Fruit fly (Drosophila melanogaster) whole organism, wandering third instar larva: Measurements from ENCODE around the gene CG4291.

Experiments
- Abd-B ChIP-seq: fragments of >200 bp; optimal IDR thresholded peaks from 2 replicates; lab custom pipeline; 2017; ENCODE audit warnings: missing biosample characterization, missing genetic modification characterization
- CG9705 ChIP-seq: fragments of 200-800 bp; sonication (Bioruptor generic); optimal IDR thresholded peaks from 2 replicates; lab custom pipeline; 2018; ENCODE audit warnings: missing biosample characterization, mild to moderate bottlenecking, missing genetic modification characterization
- CrebA ChIP-seq: fragments of 200-800 bp; sonication (Bioruptor generic); optimal IDR thresholded peaks from 2 replicates; lab custom pipeline; 2016; ENCODE audit warnings: missing biosample characterization, mild to moderate bottlenecking, missing genetic modification characterization, borderline replicate concordance
- Dif ChIP-seq: fragments of 200-275, 200-300 bp; sonication (Bioruptor generic); optimal IDR thresholded peaks from 2 replicates; lab custom pipeline; 2018; ENCODE audit warnings: missing biosample characterization, missing genetic modification characterization; ENCODE audit not compliant: partially characterized antibody
- GATAd ChIP-seq: sonication (Bioruptor generic); optimal IDR thresholded peaks from 2 replicates; lab custom pipeline; 2016; ENCODE audit warnings: missing biosample characterization, missing genetic modification characterization
- HLH106 ChIP-seq: fragments of 200-800 bp; optimal IDR thresholded peaks from 3 replicates; lab custom pipeline; 2019; ENCODE audit warnings: missing biosample characterization, mild to moderate bottlenecking, missing genetic modification characterization, moderate library complexity
- Hnf4 ChIP-seq: fragments of 200-800 bp; sonication (Bioruptor generic); optimal IDR thresholded peaks from 2 replicates; lab custom pipeline; 2016; ENCODE audit warnings: missing biosample characterization, mild to moderate bottlenecking, missing genetic modification characterization
- Hr78 ChIP-seq: fragments of >200 bp; optimal IDR thresholded peaks from 2 replicates; lab custom pipeline; 2017; ENCODE audit warnings: missing biosample characterization, missing genetic modification characterization
- Hr83 ChIP-seq: fragments of 200-300 bp; sonication (Bioruptor generic); optimal IDR thresholded peaks from 2 replicates; lab custom pipeline; 2016; ENCODE audit warnings: missing biosample characterization, mild to moderate bottlenecking, missing genetic modification characterization, moderate library complexity; ENCODE audit not compliant: poor library complexity, severe bottlenecking
- Jra ChIP-seq: sonication (Bioruptor generic); optimal IDR thresholded peaks from 2 replicates; lab custom pipeline; 2016; ENCODE audit warnings: missing biosample characterization, missing genetic modification characterization
- Mio ChIP-seq: sonication (Bioruptor generic); optimal IDR thresholded peaks from 2 replicates; lab custom pipeline; 2016; ENCODE audit warnings: missing biosample characterization, missing genetic modification characterization
- Myc ChIP-seq: fragments of >200 bp; optimal IDR thresholded peaks from 2 replicates; lab custom pipeline; 2017
- N ChIP-seq: fragments of >200 bp; optimal IDR thresholded peaks from 2 replicates; lab custom pipeline; 2018; ENCODE audit warnings: missing biosample characterization, missing external identifiers, missing genetic modification characterization
- OdsH ChIP-seq: fragments of 200-800 bp; sonication (Bioruptor generic); optimal IDR thresholded peaks from 2 replicates; lab custom pipeline; 2016; ENCODE audit warnings: missing biosample characterization, mild to moderate bottlenecking, missing genetic modification characterization
- Sp1 ChIP-seq: fragments of 200-800 bp; sonication (Bioruptor generic); optimal IDR thresholded peaks from 3 replicates; lab custom pipeline; 2019; ENCODE audit warnings: missing biosample characterization, mild to moderate bottlenecking, missing genetic modification characterization, moderate library complexity
- Vsx2 ChIP-seq: fragments of 200-300, 225-300 bp; sonication (Bioruptor generic); optimal IDR thresholded peaks from 2 replicates; lab custom pipeline; 2018; ENCODE audit warnings: missing biosample characterization, missing genetic modification characterization; ENCODE audit not compliant: partially characterized antibody
- br ChIP-seq: fragments of 200-800 bp; sonication (Bioruptor generic); optimal IDR thresholded peaks from 2 replicates; lab custom pipeline; 2016; ENCODE audit warnings: missing biosample characterization, missing genetic modification characterization
- brk ChIP-seq: fragments of 200-800 bp; sonication (Bioruptor generic); optimal IDR thresholded peaks from 2 replicates; lab custom pipeline; 2016; ENCODE audit warnings: missing biosample characterization, mild to moderate bottlenecking, missing genetic modification characterization
- dl ChIP-seq, 2 experiments: fragments of 175-275, 200-275 bp in 1 of 2; fragments of 200-275 bp in 1 of 2; sonication (Bioruptor generic); optimal IDR thresholded peaks; lab custom pipeline; 2018; ENCODE audit warnings: mild to moderate bottlenecking in 2 of 2, missing biosample characterization in 2 of 2, missing genetic modification characterization in 2 of 2, moderate library complexity in 2 of 2; ENCODE audit not compliant: partially characterized antibody in 2 of 2, insufficient read depth in 1 of 2
- dsf ChIP-seq: sonication (Bioruptor generic); optimal IDR thresholded peaks from 2 replicates; lab custom pipeline; 2016; ENCODE audit warnings: missing biosample characterization, missing genetic modification characterization, borderline replicate concordance
- ey ChIP-seq: fragments of 200-800 bp; sonication (Bioruptor generic); optimal IDR thresholded peaks from 2 replicates; lab custom pipeline; 2016; ENCODE audit warnings: missing biosample characterization, missing genetic modification characterization
- foxo ChIP-seq, 2 experiments: fragments of 200-800 bp; sonication (Bioruptor generic); optimal IDR thresholded peaks; 2 replicates in 1 of 2; 3 replicates in 1 of 2; lab custom pipeline; 2016 to 2017; ENCODE audit warnings: missing biosample characterization in 2 of 2, missing genetic modification characterization in 2 of 2
- fru ChIP-seq: fragments of 200-800 bp; sonication (Bioruptor generic); optimal IDR thresholded peaks from 3 replicates; lab custom pipeline; 2016; ENCODE audit warnings: missing biosample characterization, mild to moderate bottlenecking, missing genetic modification characterization
- h ChIP-seq: fragments of 200-800 bp; sonication (Bioruptor generic); optimal IDR thresholded peaks from 3 replicates; lab custom pipeline; 2016; ENCODE audit warnings: missing biosample characterization, mild to moderate bottlenecking, missing genetic modification characterization
- jim ChIP-seq: fragments of 175-275, 200-325 bp; sonication (Bioruptor generic); optimal IDR thresholded peaks from 2 replicates; lab custom pipeline; 2016; ENCODE audit warnings: missing biosample characterization, mild to moderate bottlenecking, missing genetic modification characterization
- lola ChIP-seq: fragments of >200 bp; optimal IDR thresholded peaks from 2 replicates; lab custom pipeline; 2017; ENCODE audit warnings: missing biosample characterization, missing genetic modification characterization
- pan ChIP-seq: fragments of >200 bp; optimal IDR thresholded peaks from 2 replicates; lab custom pipeline; 2017
- psq ChIP-seq: fragments of 200-800 bp; sonication (Bioruptor generic); optimal IDR thresholded peaks from 3 replicates; lab custom pipeline; 2017; ENCODE audit warnings: missing biosample characterization, mild to moderate bottlenecking, missing genetic modification characterization, moderate library complexity
- rgr ChIP-seq: fragments of 200-800 bp; sonication (Bioruptor generic); optimal IDR thresholded peaks from 3 replicates; lab custom pipeline; 2016; ENCODE audit warnings: missing biosample characterization, mild to moderate bottlenecking, missing genetic modification characterization
- sage ChIP-seq: fragments of 200-800 bp; sonication (Bioruptor generic); optimal IDR thresholded peaks from 2 replicates; lab custom pipeline; 2016; ENCODE audit warnings: missing biosample characterization, mild to moderate bottlenecking, missing genetic modification characterization
- sv ChIP-seq: fragments of 200-800 bp; sonication (Bioruptor generic); optimal IDR thresholded peaks from 3 replicates; lab custom pipeline; 2016; ENCODE audit warnings: missing biosample characterization, missing genetic modification characterization
- tai ChIP-seq: sonication (Bioruptor generic); optimal IDR thresholded peaks from 2 replicates; lab custom pipeline; 2016; ENCODE audit warnings: missing biosample characterization, missing genetic modification characterization
- usp ChIP-seq: fragments of >200 bp; optimal IDR thresholded peaks from 2 replicates; lab custom pipeline; 2017; ENCODE audit warnings: missing biosample characterization, missing genetic modification characterization
- woc ChIP-seq: sonication (Bioruptor generic); optimal IDR thresholded peaks from 2 replicates; lab custom pipeline; 2016; ENCODE audit warnings: missing biosample characterization, mild to moderate bottlenecking, missing genetic modification characterization

The CG4291 gene

DNA sequence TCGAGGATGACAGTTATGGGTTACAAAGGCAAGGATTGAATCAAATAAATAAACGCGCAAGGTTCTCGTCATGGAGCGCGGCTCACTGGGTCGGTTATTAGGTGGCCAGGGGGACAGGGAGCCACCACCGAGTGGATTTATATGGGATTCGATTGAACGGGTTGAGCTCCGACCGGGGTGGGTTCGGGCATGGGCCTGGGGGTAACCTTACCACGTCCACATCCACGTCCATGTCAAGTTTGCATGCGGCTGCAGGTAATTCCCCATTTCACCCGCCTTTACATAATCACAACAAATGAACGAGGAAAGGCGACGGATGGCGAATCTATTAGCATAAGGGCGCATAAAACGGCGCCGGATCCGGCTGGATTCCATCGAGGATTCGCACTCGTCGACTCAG, 7.4 kb upstream of the CG4291 start, which contains the start of gene CG13950:
Gene CG13950, plus strand, starts transcription at position 301 of the 400 bp plus-strand sequence.
- TF ChIP-seq brk (GFP tag; lab: Kevin White, UChicago) (no peak), Sp1 (GFP tag; lab: Kevin White, UChicago) (no peak), ey (GFP tag; lab: Kevin White, UChicago) (no peak), CG9705 (GFP tag; lab: Kevin White, UChicago) (no peak), pan (lab: Kevin White, UChicago) (no peak), HLH106 (tag; lab: Kevin White, UChicago) (no peak), Abd-B (GFP tag; lab: Kevin White, UChicago) (no peak), GATAd (no peak), Vsx2 (no peak), dl (GFP tag; optimal IDR thresholded peaks at IDR 0.05; lab: Kevin White, UChicago; ENCODE audit: insufficient read depth in 1 of 2, partially characterized antibody in 2 of 2) (no peak), jim (GFP tag; lab: Kevin White, UChicago) (no peak), Hnf4 (no peak), foxo (GFP tag; optimal IDR thresholded peaks at IDR 0.05; lab: Kevin White, UChicago) (no peak), Mio (GFP tag; lab: Kevin White, UChicago) (no peak), h (GFP tag; lab: Kevin White, UChicago) (no peak), usp (GFP tag; lab: Kevin White, UChicago) (no peak), br (GFP tag; lab: Kevin White, UChicago) (no peak), psq (GFP tag; lab: Kevin White, UChicago) (no peak), tai (GFP tag; lab: Kevin White, UChicago) (no peak), Myc (no peak)
- TF ChIP-seq, all 38 proteins: peak for 0

- TF ChIP-seq pan (lab: Kevin White, UChicago) (no peak), sv (GFP tag; lab: Kevin White, UChicago) (no peak), h (GFP tag; lab: Kevin White, UChicago) (no peak), psq (GFP tag; lab: Kevin White, UChicago) (peak; percentile 4), woc (no peak), Hnf4 (peak; percentile 47), Jra (GFP tag; lab: Kevin White, UChicago) (no peak), brk (GFP tag; lab: Kevin White, UChicago) (no peak), sage (GFP tag; lab: Kevin White, UChicago) (no peak), GATAd (no peak), OdsH (GFP tag; lab: Kevin White, UChicago) (peak; percentile 65), Myc (no peak), CrebA (GFP tag; lab: Kevin White, UChicago) (peak; percentile 86), tai (GFP tag; lab: Kevin White, UChicago) (no peak), lola (GFP tag; lab: Kevin White, UChicago) (no peak), Mio (GFP tag; lab: Kevin White, UChicago) (no peak), Hr78 (no peak), HLH106 (tag; lab: Kevin White, UChicago) (no peak), Abd-B (GFP tag; lab: Kevin White, UChicago) (no peak), Hr83 (GFP tag; lab: Kevin White, UChicago) (no peak), N (GFP tag; lab: Kevin White, UChicago) (no peak), dl (GFP tag; optimal IDR thresholded peaks at IDR 0.05; lab: Kevin White, UChicago; ENCODE audit: insufficient read depth in 1 of 2, partially characterized antibody in 2 of 2) (no peak), dsf (GFP tag; lab: Kevin White, UChicago) (no peak), ey (GFP tag; lab: Kevin White, UChicago) (no peak), Dif (no peak), CG9705 (GFP tag; lab: Kevin White, UChicago) (no peak), foxo (GFP tag; optimal IDR thresholded peaks at IDR 0.05; lab: Kevin White, UChicago) (peak in 1 of 2 experiments; percentile 40), rgr (GFP tag; lab: Kevin White, UChicago) (peak; percentile 34), Sp1 (GFP tag; lab: Kevin White, UChicago) (peak; percentile 23), fru (GFP tag; lab: Kevin White, UChicago) (peak; percentile 72), br (GFP tag; lab: Kevin White, UChicago) (peak; percentile 46)
- TF ChIP-seq, all 38 proteins: peak for 9
Observed at dm6 chr2L:857897-858517, 5.5 kb upstream of the CG4291 start.
